Fruit fly (Drosophila melanogaster): Measurements from ENCODE around the gene sdt.

The sdt gene

DNA sequence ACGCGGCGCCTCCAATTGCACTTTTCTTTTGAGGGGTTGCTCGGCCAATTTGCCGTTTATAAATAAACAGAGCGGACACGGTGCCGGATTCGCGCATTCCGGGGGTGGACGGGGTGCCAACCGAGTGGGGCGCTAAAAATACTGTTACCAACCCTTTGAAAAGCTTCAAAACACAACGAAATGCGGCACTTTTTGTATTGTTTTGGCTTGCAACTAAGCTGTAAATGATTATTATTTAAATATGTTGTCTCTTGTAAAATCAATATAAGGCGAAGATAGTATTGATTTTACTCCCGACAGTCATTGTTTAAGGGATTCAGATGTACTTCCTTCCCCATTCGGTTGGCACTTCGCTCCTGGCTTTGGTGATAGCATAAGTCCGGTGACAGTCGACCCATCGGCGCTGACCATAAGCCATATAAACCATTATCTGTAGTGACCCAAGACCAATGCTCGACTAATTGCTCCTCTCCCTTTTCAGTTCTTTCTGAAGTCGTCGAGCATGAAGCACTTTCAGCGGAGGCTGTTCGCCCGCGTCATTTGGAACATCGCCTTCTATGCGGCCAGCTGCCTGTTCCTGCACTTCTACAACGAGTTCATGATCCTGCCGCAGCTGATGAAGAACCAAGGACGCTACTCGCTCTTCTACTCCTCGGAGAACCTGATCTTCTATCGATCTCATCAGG is 95.6 kb downstream of the sdt start, which contains the start of gene CG15343 (continued):
- TF ChIP-seq CG15336 (GFP tag; IDR thresholded peaks at IDR 0.05) (no peak), Ets96B (tag; optimal IDR thresholded peaks at IDR 0.05) (peak; percentile 19), dac (GFP tag; optimal IDR thresholded peaks at IDR 0.05) (no peak), CG6163 (GFP tag; IDR thresholded peaks at IDR 0.05) (no peak), CG8319 (GFP tag; optimal IDR thresholded peaks at IDR 0.05) (peak; percentile 25), esn (GFP tag; optimal IDR thresholded peaks at IDR 0.05) (peak; percentile 56), spab (GFP tag; optimal IDR thresholded peaks at IDR 0.05) (peak; percentile 26), Sox102F (GFP tag; optimal IDR thresholded peaks at IDR 0.05) (peak; percentile 50), Eip78C (GFP tag) (peak; percentile 83), Met (GFP tag; optimal IDR thresholded peaks at IDR 0.05) (peak; percentile 49), svp (GFP tag) (peak; percentile 96), fd85E (GFP tag; optimal IDR thresholded peaks at IDR 0.05) (no peak), acj6 (GFP tag; optimal IDR thresholded peaks at IDR 0.05) (peak; percentile 47), ss (GFP tag; optimal IDR thresholded peaks at IDR 0.05) (peak in 1 of 2 experiments; percentile 41), Smox (GFP tag; optimal IDR thresholded peaks at IDR 0.05) (peak; percentile 50), Hr38 (GFP tag; optimal IDR thresholded peaks at IDR 0.05) (no peak), Gug (GFP tag; IDR thresholded peaks at IDR 0.05) (peak; percentile 44), CG10631 (GFP tag; optimal IDR thresholded peaks at IDR 0.05) (no peak), Ets21C (GFP tag; optimal IDR thresholded peaks at IDR 0.05) (peak; percentile 47), CG4318 (GFP tag; optimal IDR thresholded peaks at IDR 0.05) (no peak), CG8119 (GFP tag; IDR thresholded peaks at IDR 0.05) (no peak), CG6792 (GFP tag; optimal IDR thresholded peaks at IDR 0.05) (peak; percentile 42), CG9139 (GFP tag; optimal IDR thresholded peaks at IDR 0.05) (no peak), cyc (GFP tag; optimal IDR thresholded peaks at IDR 0.05) (peak; percentile 46), Hr4 (GFP tag; optimal IDR thresholded peaks at IDR 0.05) (no peak), CG11902 (GFP tag; optimal IDR thresholded peaks at IDR 0.05) (peak; percentile 87), salr (GFP tag; optimal IDR thresholded peaks at IDR 0.05) (no peak), CG6854 (GFP tag; optimal IDR thresholded peaks at IDR 0.05) (no peak), CG3032 (tag; optimal IDR thresholded peaks at IDR 0.05) (peak; percentile 40), net (GFP tag; optimal IDR thresholded peaks at IDR 0.05) (peak; percentile 32), Lpt (GFP tag; optimal IDR thresholded peaks at IDR 0.05) (peak; percentile 30), CG31627 (GFP tag; optimal IDR thresholded peaks at IDR 0.05) (peak; percentile 62), topi (GFP tag; optimal IDR thresholded peaks at IDR 0.05) (peak; percentile 51), CG1621 (tag; optimal IDR thresholded peaks at IDR 0.05) (peak; percentile 10), CG16779 (tag; optimal IDR thresholded peaks at IDR 0.05) (no peak), CG10669 (GFP tag; optimal IDR thresholded peaks at IDR 0.05) (peak; percentile 56), CG6808 (GFP tag; optimal IDR thresholded peaks at IDR 0.05) (peak; percentile 35)

- TF ChIP-seq CG6163 (GFP tag; IDR thresholded peaks at IDR 0.05) (no peak), CG9139 (GFP tag; optimal IDR thresholded peaks at IDR 0.05) (no peak), net (GFP tag; optimal IDR thresholded peaks at IDR 0.05) (no peak), Blimp-1 (GFP tag; optimal IDR thresholded peaks at IDR 0.05) (no peak), dac (GFP tag; optimal IDR thresholded peaks at IDR 0.05) (no peak), Met (GFP tag; optimal IDR thresholded peaks at IDR 0.05) (no peak), fd85E (GFP tag; optimal IDR thresholded peaks at IDR 0.05) (no peak), cyc (GFP tag; optimal IDR thresholded peaks at IDR 0.05) (no peak), Smox (GFP tag; optimal IDR thresholded peaks at IDR 0.05) (no peak), topi (GFP tag; optimal IDR thresholded peaks at IDR 0.05) (no peak), Hr4 (GFP tag; optimal IDR thresholded peaks at IDR 0.05) (no peak), CG10631 (GFP tag; optimal IDR thresholded peaks at IDR 0.05) (no peak), CG34406 (GFP tag; optimal IDR thresholded peaks at IDR 0.05) (no peak), CG1621 (tag; optimal IDR thresholded peaks at IDR 0.05) (no peak), fd59A (GFP tag; optimal IDR thresholded peaks at IDR 0.05) (no peak)
Measured at dm6 chrX:8285052-8285451, 106.7 kb downstream of the sdt start.
